Worm (Caenorhabditis elegans) whole organism, early embryonic: Measurements from ENCODE around the gene clec-136.
A peak's percentile ranks its signal among the peaks of the same experiment; 100 is the strongest.

Source experiments
- ceh-13 ChIP-seq: fragments of 200-800 bp; sonication (Bioruptor generic); optimal IDR thresholded peaks from 2 replicates; lab custom pipeline; 2018; ENCODE audit warnings: mild to moderate bottlenecking, missing genetic modification characterization, missing compliant biosample characterization
- ceh-36 ChIP-seq: sonication (generic microtip); optimal IDR thresholded peaks from 2 replicates; lab custom pipeline; 2016; ENCODE audit warnings: missing genetic modification characterization, inconsistent platforms, missing compliant biosample characterization
- flt-1 ChIP-seq: fragments of 200-800 bp; sonication (Bioruptor generic); IDR thresholded peaks from 2 replicates; pipeline ENCODE4 v1.3.6; 2022; ENCODE audit warnings: missing genetic modification characterization, missing compliant biosample characterization
- hmg-4 ChIP-seq: fragments of 200-800 bp; sonication (Bioruptor generic); optimal IDR thresholded peaks from 2 replicates; lab custom pipeline; 2018; ENCODE audit warnings: mild to moderate bottlenecking, missing genetic modification characterization, missing compliant biosample characterization
- scrt-1 ChIP-seq: fragments of 200-800 bp; sonication (Bioruptor generic); IDR thresholded peaks from 2 replicates; pipeline ENCODE4 v1.3.6; 2022; ENCODE audit warnings: missing genetic modification characterization, missing compliant biosample characterization
- tbx-11 ChIP-seq: fragments of 200-800 bp; sonication (Bioruptor generic); IDR thresholded peaks from 2 replicates; pipeline ENCODE4 v1.3.6; 2022; ENCODE audit warnings: missing genetic modification characterization, missing compliant biosample characterization

ce11 chrII:4603035-4603434, 13.3 kb downstream of the clec-136 start, which contains the start of gene F35D11.4:
- no peak for TF ChIP-seq ceh-36
- no peak for TF ChIP-seq scrt-1
- peak; percentile 57 for TF ChIP-seq hmg-4 (GFP tag; lab: Kevin White, UChicago)
- TF ChIP-seq ceh-13 (GFP tag; lab: Kevin White, UChicago), result no peak
- 0 out of 2 replicates have a peak, but pooled peaks have one; percentile 26 for TF ChIP-seq tbx-11 (GFP tag; lab: Robert Waterston, UW)
- no peak for TF ChIP-seq flt-1 (GFP tag; lab: Robert Waterston, UW)
